Worm (Caenorhabditis elegans): ENCODE measurements around the gene cest-1.2.
"Not testable (repeated sequence)": the region's sequence is repeated elsewhere in the genome, so short reads cannot be mapped to it uniquely, and the experiment has no call there.

cest-1.2 gene

DNA sequence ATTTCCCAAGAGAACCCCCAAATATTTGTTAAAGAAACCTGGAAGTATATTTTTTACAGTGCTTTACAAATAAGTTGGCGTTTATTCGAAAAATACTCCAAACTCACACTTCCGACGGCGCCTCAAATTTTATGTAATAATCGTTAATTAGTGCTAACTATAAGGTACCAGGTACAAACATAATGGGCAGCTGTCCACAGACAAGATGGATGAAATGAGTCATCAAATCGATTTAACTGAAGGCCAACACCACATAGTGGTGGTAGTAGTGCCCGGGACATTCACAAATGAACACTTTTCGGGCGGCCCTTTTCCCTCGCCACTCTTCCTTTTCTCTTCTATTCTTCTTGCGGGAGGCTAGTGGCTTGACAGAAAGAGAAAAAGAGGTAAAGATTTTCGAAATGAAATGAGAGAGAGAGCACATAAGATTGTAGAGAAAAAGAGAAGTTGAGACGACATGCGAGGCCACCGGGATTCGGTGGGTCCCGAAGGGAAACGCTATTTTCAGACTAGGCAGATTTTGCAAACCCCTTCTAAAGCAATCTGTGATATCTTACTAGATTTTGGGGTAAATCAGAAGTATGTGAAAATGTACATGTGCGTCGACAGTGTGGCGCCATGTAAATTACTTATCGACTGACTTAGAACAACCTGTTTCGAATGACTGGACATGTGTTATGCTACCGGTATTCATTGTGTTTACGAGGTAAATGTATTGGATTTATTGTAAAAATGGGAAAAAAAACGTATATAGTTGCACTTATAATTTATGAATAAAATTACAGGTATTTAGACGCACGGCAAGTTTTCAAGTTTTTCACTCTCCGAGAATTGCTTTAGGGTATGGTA is 21.2 kb downstream of the cest-1.2 start:
- TF ChIP-seq jun-1 (tag; optimal IDR thresholded peaks at IDR 0.05) (no peak), nhr-237 (tag; optimal IDR thresholded peaks at IDR 0.05) (no peak), skn-1 (tag; optimal IDR thresholded peaks at IDR 0.05) (no peak), eor-1 (tag; optimal IDR thresholded peaks at IDR 0.05) (no peak), nhr-67 (tag; optimal IDR thresholded peaks at IDR 0.05) (no peak), lsy-12 (tag; optimal IDR thresholded peaks at IDR 0.05) (no peak), elt-2 (tag; optimal IDR thresholded peaks at IDR 0.05) (no peak), ceh-16 (tag; optimal IDR thresholded peaks at IDR 0.05) (no peak), egl-5 (tag; optimal IDR thresholded peaks at IDR 0.05) (no peak), ceh-82 (tag; optimal IDR thresholded peaks at IDR 0.05) (no peak), snpc-4 (tag; optimal IDR thresholded peaks at IDR 0.05) (no peak), ztf-11 (tag; optimal IDR thresholded peaks at IDR 0.05) (no peak), fos-1 (tag; optimal IDR thresholded peaks at IDR 0.05) (no peak), pqm-1 (tag; optimal IDR thresholded peaks at IDR 0.05) (no peak), unc-39 (tag; optimal IDR thresholded peaks at IDR 0.05) (no peak), ama-1 (optimal IDR thresholded peaks at IDR 0.05) (peak; percentile 5), mml-1 (tag; optimal IDR thresholded peaks at IDR 0.05) (no peak), hmg-11 (tag; optimal IDR thresholded peaks at IDR 0.05) (peak; percentile 23), nhr-76 (tag; optimal IDR thresholded peaks at IDR 0.05) (no peak), nhr-25 (tag; optimal IDR thresholded peaks at IDR 0.05) (peak; percentile 23), sea-2 (GFP tag; optimal IDR thresholded peaks at IDR 0.05) (no peak), lin-15B (tag; optimal IDR thresholded peaks at IDR 0.05) (peak; percentile 16), R02D3.7 (tag; optimal IDR thresholded peaks at IDR 0.05) (no peak), nfya-1 (tag; optimal IDR thresholded peaks at IDR 0.05; ENCODE audit: insufficient read depth) (no peak), lin-39 (tag; optimal IDR thresholded peaks at IDR 0.05) (peak; percentile 40), egl-27 (tag; optimal IDR thresholded peaks at IDR 0.05) (no peak), pha-4 (tag; optimal IDR thresholded peaks at IDR 0.05) (no peak)

ce11 chrV:14137766-14138165 is 22.9 kb downstream of the cest-1.2 start, which contains the start of gene AH10.4:
AH10.4 (minus strand) TSS chrV:14137866.
- not testable (repeated sequence) for TF ChIP-seq nhr-237, eor-1, unc-39 (tag; optimal IDR thresholded peaks at IDR 0.05)

DNA sequence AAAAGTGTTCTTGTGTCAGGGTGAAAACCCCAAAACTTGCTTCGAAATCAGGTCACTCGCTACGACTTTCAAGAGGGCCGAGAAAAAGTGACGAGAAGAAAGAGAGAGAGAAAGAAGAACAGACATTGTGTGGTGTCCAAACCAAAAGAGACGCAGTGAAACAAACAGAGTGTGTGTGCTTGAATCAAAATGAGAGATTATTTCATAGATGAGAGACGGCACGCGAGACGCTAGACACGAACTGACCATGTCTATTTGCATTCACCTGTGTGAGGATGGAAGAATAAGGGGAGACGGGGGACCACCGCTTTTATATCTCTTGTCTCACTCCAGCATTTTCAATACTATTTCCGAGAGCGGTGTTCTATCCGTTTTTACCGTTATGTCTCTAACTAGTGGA is 24.5 kb downstream of the cest-1.2 start:
- TF ChIP-seq ceh-28 (tag; optimal IDR thresholded peaks at IDR 0.05) (peak; percentile 17), nhr-25 (tag; optimal IDR thresholded peaks at IDR 0.05) (peak; percentile 77), elt-2 (tag; optimal IDR thresholded peaks at IDR 0.05) (peak; percentile 55), hmg-11 (tag; optimal IDR thresholded peaks at IDR 0.05) (peak; percentile 65), mdl-1 (tag; optimal IDR thresholded peaks at IDR 0.05) (peak; percentile 62), nhr-28 (tag; optimal IDR thresholded peaks at IDR 0.05) (no peak), lsy-12 (tag; optimal IDR thresholded peaks at IDR 0.05) (peak; percentile 61), sea-2 (GFP tag; optimal IDR thresholded peaks at IDR 0.05) (no peak), nhr-23 (tag; optimal IDR thresholded peaks at IDR 0.05) (peak; percentile 90), egl-27 (tag; optimal IDR thresholded peaks at IDR 0.05) (peak; percentile 10), nhr-43 (tag; optimal IDR thresholded peaks at IDR 0.05; ENCODE audit: poor library complexity, severe bottlenecking) (peak; percentile 33), elt-3 (tag; optimal IDR thresholded peaks at IDR 0.05) (peak in 1 of 3 experiments; percentile 18), elt-1 (tag; optimal IDR thresholded peaks at IDR 0.05) (no peak), lin-39 (tag; optimal IDR thresholded peaks at IDR 0.05) (peak; percentile 47), jun-1 (tag; optimal IDR thresholded peaks at IDR 0.05) (peak; percentile 52), pha-4 (tag; optimal IDR thresholded peaks at IDR 0.05) (peak; percentile 93), nfya-1 (tag; optimal IDR thresholded peaks at IDR 0.05; ENCODE audit: insufficient read depth) (peak; percentile 79), tbx-2 (tag; optimal IDR thresholded peaks at IDR 0.05) (peak; percentile 1), fos-1 (tag; optimal IDR thresholded peaks at IDR 0.05) (no peak), snpc-4 (tag; optimal IDR thresholded peaks at IDR 0.05) (peak; percentile 49), zag-1 (tag; optimal IDR thresholded peaks at IDR 0.05) (no peak), lin-15B (tag; optimal IDR thresholded peaks at IDR 0.05) (peak; percentile 33), fkh-2 (tag; optimal IDR thresholded peaks at IDR 0.05) (no peak), ZK546.5 (tag; optimal IDR thresholded peaks at IDR 0.05) (no peak)
